Fruit fly (Drosophila melanogaster) whole organism, embryonic: Measurements from ENCODE around the gene CG8907.

Experiments
- ATbp ChIP-seq: fragments of 200-800 bp; sonication (Bioruptor generic); optimal IDR thresholded peaks from 2 replicates; lab custom pipeline; 2017; ENCODE audit warnings: missing biosample characterization, mild to moderate bottlenecking, missing genetic modification characterization, missing genetic modification reagents
- B-H1 ChIP-seq: fragments of 200-800 bp; sonication (Bioruptor generic); IDR thresholded peaks from 3 replicates; pipeline ENCODE4 v1.3.6; 2022; ENCODE audit warnings: missing biosample characterization, missing genetic modification characterization
- C15 ChIP-seq: fragments of 200-800 bp; sonication (Bioruptor generic); IDR thresholded peaks from 3 replicates; pipeline ENCODE4 v1.3.6; 2022; ENCODE audit warnings: missing biosample characterization, missing genetic modification characterization
- CG10366 ChIP-seq: fragments of 200-800 bp; sonication (Bioruptor generic); IDR thresholded peaks from 2 replicates; pipeline ENCODE4 v1.3.6; 2022; ENCODE audit warnings: missing biosample characterization, missing genetic modification characterization
- CG10431 ChIP-seq: fragments of 200-800 bp; sonication (Bioruptor generic); optimal IDR thresholded peaks from 3 replicates; lab custom pipeline; 2018; ENCODE audit warnings: missing biosample characterization, mild to moderate bottlenecking, missing genetic modification characterization
- CG11398 ChIP-seq: fragments of 200-800 bp; sonication (Bioruptor generic); optimal IDR thresholded peaks from 2 replicates; lab custom pipeline; 2016; ENCODE audit warnings: missing biosample characterization, missing genetic modification characterization
- CG11695 ChIP-seq: fragments of 200-800 bp; sonication (Bioruptor generic); IDR thresholded peaks from 3 replicates; pipeline ENCODE4 v1.3.6; 2022; ENCODE audit warnings: missing biosample characterization, missing genetic modification characterization
- CG12236 ChIP-seq: fragments of 200-800 bp; sonication (Bioruptor generic); optimal IDR thresholded peaks from 2 replicates; lab custom pipeline; 2016; ENCODE audit warnings: missing biosample characterization, missing genetic modification characterization
- CG12299 ChIP-seq: fragments of 200-800 bp; sonication (Bioruptor generic); optimal IDR thresholded peaks from 2 replicates; lab custom pipeline; 2018; ENCODE audit warnings: missing biosample characterization, mild to moderate bottlenecking, missing genetic modification characterization
- CG12942 ChIP-seq: fragments of 200-800 bp; sonication (Bioruptor generic); optimal IDR thresholded peaks from 3 replicates; lab custom pipeline; 2016; ENCODE audit warnings: missing biosample characterization, missing genetic modification characterization
- CG17328 ChIP-seq: fragments of 200-800 bp; sonication (Bioruptor generic); IDR thresholded peaks from 2 replicates; pipeline ENCODE4 v1.3.6; 2022; ENCODE audit warnings: missing biosample characterization, missing genetic modification characterization
- CG30403 ChIP-seq: fragments of 200-800 bp; sonication (Bioruptor generic); optimal IDR thresholded peaks from 3 replicates; lab custom pipeline; 2016; ENCODE audit warnings: missing biosample characterization, missing genetic modification characterization
- CG3065 ChIP-seq: fragments of 200-800 bp; sonication (Bioruptor generic); optimal IDR thresholded peaks from 2 replicates; lab custom pipeline; 2016; ENCODE audit warnings: missing biosample characterization, missing genetic modification characterization
- CG3163 ChIP-seq: fragments of 200-800 bp; sonication (Bioruptor generic); optimal IDR thresholded peaks from 3 replicates; lab custom pipeline; 2016; ENCODE audit warnings: missing biosample characterization, missing genetic modification characterization
- CG4820 ChIP-seq: fragments of 200-800 bp; sonication (Bioruptor generic); optimal IDR thresholded peaks from 3 replicates; lab custom pipeline; 2016; ENCODE audit warnings: missing biosample characterization, missing genetic modification characterization
- CG5953 ChIP-seq: fragments of 200-800 bp; sonication (Bioruptor generic); IDR thresholded peaks from 2 replicates; pipeline ENCODE4 v1.3.6; 2022; ENCODE audit warnings: missing biosample characterization, missing genetic modification characterization
- CG6272 ChIP-seq: fragments of 200-800 bp; sonication (Bioruptor generic); IDR thresholded peaks from 2 replicates; pipeline ENCODE4 v1.3.6; 2022; ENCODE audit warnings: missing biosample characterization, missing genetic modification characterization
- CG6791 ChIP-seq: fragments of 200-800 bp; sonication (Bioruptor generic); IDR thresholded peaks from 3 replicates; pipeline ENCODE4 v1.3.6; 2022; ENCODE audit warnings: missing biosample characterization, missing genetic modification characterization; ENCODE audit not compliant: partially characterized antibody
- CG7271 ChIP-seq: fragments of 200-800 bp; sonication (Bioruptor generic); optimal IDR thresholded peaks from 2 replicates; lab custom pipeline; 2018; ENCODE audit warnings: missing biosample characterization, mild to moderate bottlenecking, missing genetic modification characterization, moderate library complexity
- CG8388 ChIP-seq: fragments of 200-800 bp; sonication (Bioruptor generic); optimal IDR thresholded peaks from 2 replicates; lab custom pipeline; 2019; ENCODE audit warnings: missing biosample characterization, mild to moderate bottlenecking, missing genetic modification characterization, moderate library complexity
- CG9437 ChIP-seq: fragments of 200-800 bp; sonication (Bioruptor generic); optimal IDR thresholded peaks from 2 replicates; lab custom pipeline; 2018; ENCODE audit warnings: missing biosample characterization, mild to moderate bottlenecking, missing genetic modification characterization
- Deaf1 ChIP-seq: fragments of 200-800 bp; optimal IDR thresholded peaks from 3 replicates; lab custom pipeline; 2019; ENCODE audit warnings: missing biosample characterization, mild to moderate bottlenecking, missing genetic modification characterization, moderate library complexity
- E2f2 ChIP-seq: fragments of 200-800 bp; sonication (Bioruptor generic); IDR thresholded peaks from 2 replicates; pipeline ENCODE4 v1.3.6; 2022; ENCODE audit warnings: missing biosample characterization, missing genetic modification characterization
- ERR ChIP-seq: fragments of 200-800 bp; sonication (Bioruptor generic); optimal IDR thresholded peaks from 2 replicates; lab custom pipeline; 2016; ENCODE audit warnings: missing biosample characterization, missing genetic modification characterization
- HLH4C ChIP-seq: fragments of 200-800 bp; sonication (Bioruptor generic); IDR thresholded peaks from 3 replicates; pipeline ENCODE4 v1.3.6; 2022; ENCODE audit warnings: missing biosample characterization, missing genetic modification characterization; ENCODE audit not compliant: partially characterized antibody
- Hey ChIP-seq: fragments of 200-800 bp; sonication (Bioruptor generic); optimal IDR thresholded peaks from 3 replicates; lab custom pipeline; 2018; ENCODE audit warnings: missing biosample characterization, mild to moderate bottlenecking, missing genetic modification characterization
- Meics ChIP-seq: fragments of 200-800 bp; sonication (Bioruptor generic); optimal IDR thresholded peaks from 2 replicates; lab custom pipeline; 2017; ENCODE audit warnings: missing biosample characterization, mild to moderate bottlenecking, missing genetic modification characterization
- NFAT ChIP-seq: fragments of 200-800 bp; sonication (Bioruptor generic); IDR thresholded peaks from 2 replicates; pipeline ENCODE4 v1.3.6; 2022; ENCODE audit warnings: missing biosample characterization, missing genetic modification characterization
- NK7.1 ChIP-seq: fragments of 200-800 bp; sonication (Bioruptor generic); optimal IDR thresholded peaks from 3 replicates; lab custom pipeline; 2016; ENCODE audit warnings: missing biosample characterization, missing genetic modification characterization
- Oaz ChIP-seq: fragments of 200-800 bp; sonication (Bioruptor generic); IDR thresholded peaks from 2 replicates; pipeline ENCODE4 v1.3.6; 2022; ENCODE audit warnings: missing biosample characterization, missing genetic modification characterization
- Stat92E ChIP-seq, 3 experiments: fragments of >200 bp in 2 of 3; fragments of 200-800 bp in 1 of 3; sonication (Bioruptor generic) in 1 of 3; optimal IDR thresholded peaks; 2 replicates each; lab custom pipeline; 2017 to 2019; ENCODE audit warnings: missing biosample characterization in 3 of 3, missing genetic modification characterization in 3 of 3, mild to moderate bottlenecking in 1 of 3, moderate library complexity in 1 of 3
- Taf1 ChIP-seq: fragments of 200-800 bp; sonication (Bioruptor generic); IDR thresholded peaks from 2 replicates; pipeline ENCODE4 v1.3.6; 2022; ENCODE audit warnings: missing biosample characterization, missing genetic modification characterization
- ap ChIP-seq: fragments of 200-800 bp; sonication (Bioruptor generic); IDR thresholded peaks from 2 replicates; pipeline ENCODE4 v1.3.6; 2022; ENCODE audit warnings: missing biosample characterization, missing genetic modification characterization
- ara ChIP-seq: fragments of 200-800 bp; sonication (Bioruptor generic); IDR thresholded peaks from 2 replicates; pipeline ENCODE4 v1.3.6; 2022; ENCODE audit warnings: missing biosample characterization, missing genetic modification characterization
- corto ChIP-seq: fragments of 200-800 bp; sonication (Bioruptor generic); optimal IDR thresholded peaks from 2 replicates; lab custom pipeline; 2016; ENCODE audit warnings: missing biosample characterization, mild to moderate bottlenecking, missing genetic modification characterization, moderate library complexity
- disco-r ChIP-seq: fragments of 200-800 bp; sonication (Bioruptor generic); optimal IDR thresholded peaks from 2 replicates; lab custom pipeline; 2016; ENCODE audit warnings: missing biosample characterization, missing genetic modification characterization
- dmrt99B ChIP-seq: fragments of 200-800 bp; sonication (Bioruptor generic); optimal IDR thresholded peaks from 2 replicates; lab custom pipeline; 2018; ENCODE audit warnings: missing biosample characterization, mild to moderate bottlenecking, missing genetic modification characterization, moderate library complexity
- eve ChIP-seq, 2 experiments: fragments of >200 bp; optimal IDR thresholded peaks; 2 replicates each; lab custom pipeline; 2017; ENCODE audit warnings: missing biosample characterization in 2 of 2, missing genetic modification characterization in 2 of 2
- hb ChIP-seq: fragments of 200-800 bp; sonication (Bioruptor generic); IDR thresholded peaks from 3 replicates; pipeline ENCODE4 v1.3.6; 2022; ENCODE audit warnings: missing biosample characterization, missing genetic modification characterization; ENCODE audit not compliant: partially characterized antibody
- ind ChIP-seq: fragments of 200-800 bp; sonication (Bioruptor generic); optimal IDR thresholded peaks from 3 replicates; lab custom pipeline; 2016; ENCODE audit warnings: missing biosample characterization, missing genetic modification characterization
- knrl ChIP-seq: fragments of 200-800 bp; sonication (Bioruptor generic); IDR thresholded peaks from 3 replicates; pipeline ENCODE4 v1.3.6; 2022; ENCODE audit warnings: missing biosample characterization, missing genetic modification characterization; ENCODE audit not compliant: partially characterized antibody
- maf-S ChIP-seq: fragments of 200-800 bp; sonication (Bioruptor generic); optimal IDR thresholded peaks from 2 replicates; lab custom pipeline; 2016; ENCODE audit warnings: missing biosample characterization, missing genetic modification characterization
- odd ChIP-seq: fragments of 200-800 bp; sonication (Bioruptor generic); optimal IDR thresholded peaks from 2 replicates; lab custom pipeline; 2017; ENCODE audit warnings: missing biosample characterization, mild to moderate bottlenecking, missing genetic modification characterization
- p53 ChIP-seq: fragments of 200-800 bp; sonication (Bioruptor generic); optimal IDR thresholded peaks from 2 replicates; lab custom pipeline; 2016; ENCODE audit warnings: missing biosample characterization, missing genetic modification characterization
- pb ChIP-seq: fragments of 200-800 bp; sonication (Bioruptor generic); optimal IDR thresholded peaks from 3 replicates; lab custom pipeline; 2016; ENCODE audit warnings: missing biosample characterization, missing genetic modification characterization
- prd ChIP-seq, 3 experiments: fragments of >200 bp in 2 of 3; fragments of 200-800 bp in 1 of 3; sonication (Bioruptor generic) in 1 of 3; optimal IDR thresholded peaks in 2 of 3; IDR thresholded peaks in 1 of 3; 2 replicates in 2 of 3; 3 replicates in 1 of 3; pipeline versions ENCODE4 v1.3.6 to Lab custom; 2017 to 2022; ENCODE audit warnings: missing biosample characterization in 1 of 3, missing genetic modification characterization in 1 of 3
- sens ChIP-seq: fragments of 200-800 bp; sonication (Bioruptor generic); peaks from one replicate; lab custom pipeline; 2016; ENCODE audit warnings: missing biosample characterization, missing genetic modification characterization
- twi ChIP-seq: fragments of 200-800 bp; optimal IDR thresholded peaks from 2 replicates; lab custom pipeline; 2019; ENCODE audit warnings: missing biosample characterization, mild to moderate bottlenecking, missing genetic modification characterization, moderate library complexity
- usp ChIP-seq: fragments of >200 bp; optimal IDR thresholded peaks from 2 replicates; lab custom pipeline; 2017; ENCODE audit warnings: missing biosample characterization, missing genetic modification characterization
- wdn ChIP-seq: fragments of 200-800 bp; sonication (Bioruptor generic); IDR thresholded peaks from 2 replicates; pipeline ENCODE4 v1.3.6; 2022; ENCODE audit warnings: missing biosample characterization, missing genetic modification characterization

Gene CG8907

dm6 chr3R:17042838-17043569, 34.9 kb downstream of the CG8907 start, which contains the start of the genes bdwf and Patr-1 (continued):
- no peak for TF ChIP-seq ap (GFP tag; lab: Robert Waterston, UW)
- no peak for TF ChIP-seq CG11398 (GFP tag; lab: Kevin White, UChicago)
- TF ChIP-seq CG11695 = no peak
- no peak for TF ChIP-seq CG7271 (tag; lab: Kevin White, UChicago)
- TF ChIP-seq dmrt99B = no peak
- TF ChIP-seq twi (tag; lab: Kevin White, UChicago) = no peak
- no peak for TF ChIP-seq CG12299 (tag; lab: Kevin White, UChicago)
- TF ChIP-seq Taf1 (GFP tag; lab: Robert Waterston, UW) = no peak
- peak; percentile 16 for TF ChIP-seq disco-r (GFP tag; lab: Kevin White, UChicago)
- TF ChIP-seq CG9437 (GFP tag; lab: Kevin White, UChicago) = peak; percentile 47
- TF ChIP-seq hb (GFP tag; lab: Robert Waterston, UW) = peak; percentile 94
- no peak for TF ChIP-seq Hey (tag; lab: Kevin White, UChicago)
- TF ChIP-seq CG3163 (GFP tag; lab: Kevin White, UChicago) = no peak
- no peak for TF ChIP-seq CG3065 (GFP tag; lab: Kevin White, UChicago)
- no peak for TF ChIP-seq C15
- TF ChIP-seq CG10431 (GFP tag; lab: Kevin White, UChicago) = no peak
- TF ChIP-seq CG6791 (GFP tag; lab: Robert Waterston, UW) = peak; percentile 92
- TF ChIP-seq Oaz (GFP tag; lab: Robert Waterston, UW) = no peak
- no peak for TF ChIP-seq Meics (GFP tag; lab: Kevin White, UChicago)
- peak; percentile 81 for TF ChIP-seq sens
- TF ChIP-seq CG17328 = 0 out of 2 replicates have a peak, but pooled peaks have one; percentile 16
- TF ChIP-seq CG6272 (GFP tag; lab: Robert Waterston, UW) = no peak
- TF ChIP-seq CG5953 = no peak
- TF ChIP-seq odd (GFP tag; lab: Kevin White, UChicago) = no peak
- TF ChIP-seq CG10366 (GFP tag; lab: Robert Waterston, UW) = no peak
- TF ChIP-seq usp = no peak
- peak; percentile 60 for TF ChIP-seq CG30403 (GFP tag; lab: Kevin White, UChicago)
- no peak for TF ChIP-seq Deaf1 (tag; lab: Kevin White, UChicago)
- TF ChIP-seq p53 (GFP tag; lab: Kevin White, UChicago) = no peak
- TF ChIP-seq CG12942 = no peak
- TF ChIP-seq pb (GFP tag; lab: Kevin White, UChicago) = no peak
- no peak for TF ChIP-seq NK7.1 (GFP tag; lab: Kevin White, UChicago)
- TF ChIP-seq corto = peak; percentile 5
- TF ChIP-seq NFAT (GFP tag; lab: Robert Waterston, UW) = no peak; the same call in 1 of the 2 replicates
- TF ChIP-seq prd (optimal IDR thresholded peaks at IDR 0.05; lab: Kevin White, UChicago) = no peak
- TF ChIP-seq prd (GFP tag; IDR thresholded peaks at IDR 0.05; lab: Robert Waterston, UW) = no peak
- no peak for TF ChIP-seq wdn (GFP tag; lab: Robert Waterston, UW)
- no peak for TF ChIP-seq CG4820
- TF ChIP-seq ara = no peak
- TF ChIP-seq knrl = peak; percentile 94
- no peak for TF ChIP-seq maf-S (GFP tag; lab: Kevin White, UChicago)
- TF ChIP-seq HLH4C (GFP tag; lab: Robert Waterston, UW) = peak; percentile 91
- TF ChIP-seq CG8388 = no peak
- no peak for TF ChIP-seq Stat92E (GFP tag; optimal IDR thresholded peaks at IDR 0.05; lab: Kevin White, UChicago)
- TF ChIP-seq CG12236 (GFP tag; lab: Kevin White, UChicago) = no peak
- TF ChIP-seq B-H1 (GFP tag; lab: Robert Waterston, UW) = no peak
- TF ChIP-seq E2f2 (GFP tag; lab: Robert Waterston, UW) = peak; percentile 45
- TF ChIP-seq eve (GFP tag; optimal IDR thresholded peaks at IDR 0.05; lab: Kevin White, UChicago) = no peak
- TF ChIP-seq ERR (GFP tag; lab: Kevin White, UChicago) = no peak
- peak; percentile 37 for TF ChIP-seq ind (GFP tag; lab: Kevin White, UChicago)
- TF ChIP-seq ATbp (GFP tag; lab: Kevin White, UChicago) = no peak
